Fruit fly (Drosophila melanogaster) whole organism, wandering third instar larva: ENCODE results near the gene NaPi-III.

Source experiments
- Dfd ChIP-seq: fragments of >200 bp; optimal IDR thresholded peaks from 2 replicates; lab custom pipeline; 2017; ENCODE audit warnings: missing biosample characterization, missing genetic modification characterization
- Hr83 ChIP-seq: fragments of 200-300 bp; sonication (Bioruptor generic); optimal IDR thresholded peaks from 2 replicates; lab custom pipeline; 2016; ENCODE audit warnings: missing biosample characterization, mild to moderate bottlenecking, missing genetic modification characterization, moderate library complexity; ENCODE audit not compliant: poor library complexity, severe bottlenecking
- Jra ChIP-seq: sonication (Bioruptor generic); optimal IDR thresholded peaks from 2 replicates; lab custom pipeline; 2016; ENCODE audit warnings: missing biosample characterization, missing genetic modification characterization
- N ChIP-seq: fragments of >200 bp; optimal IDR thresholded peaks from 2 replicates; lab custom pipeline; 2018; ENCODE audit warnings: missing biosample characterization, missing external identifiers, missing genetic modification characterization
- OdsH ChIP-seq: fragments of 200-800 bp; sonication (Bioruptor generic); optimal IDR thresholded peaks from 2 replicates; lab custom pipeline; 2016; ENCODE audit warnings: missing biosample characterization, mild to moderate bottlenecking, missing genetic modification characterization
- Rel ChIP-seq, 2 experiments: fragments of 200-800 bp; sonication (Bioruptor generic) in 1 of 2; optimal IDR thresholded peaks; 2 replicates in 1 of 2; 3 replicates in 1 of 2; lab custom pipeline; 2016 to 2019; ENCODE audit warnings: mild to moderate bottlenecking in 2 of 2, missing biosample characterization in 2 of 2, missing genetic modification characterization in 2 of 2, moderate library complexity in 1 of 2
- br ChIP-seq: fragments of 200-800 bp; sonication (Bioruptor generic); optimal IDR thresholded peaks from 2 replicates; lab custom pipeline; 2016; ENCODE audit warnings: missing biosample characterization, missing genetic modification characterization
- dl ChIP-seq, 2 experiments: fragments of 175-275, 200-275 bp in 1 of 2; fragments of 200-275 bp in 1 of 2; sonication (Bioruptor generic); optimal IDR thresholded peaks; lab custom pipeline; 2018; ENCODE audit warnings: mild to moderate bottlenecking in 2 of 2, missing biosample characterization in 2 of 2, missing genetic modification characterization in 2 of 2, moderate library complexity in 2 of 2; ENCODE audit not compliant: partially characterized antibody in 2 of 2, insufficient read depth in 1 of 2
- fru ChIP-seq: fragments of 200-800 bp; sonication (Bioruptor generic); optimal IDR thresholded peaks from 3 replicates; lab custom pipeline; 2016; ENCODE audit warnings: missing biosample characterization, mild to moderate bottlenecking, missing genetic modification characterization
- h ChIP-seq: fragments of 200-800 bp; sonication (Bioruptor generic); optimal IDR thresholded peaks from 3 replicates; lab custom pipeline; 2016; ENCODE audit warnings: missing biosample characterization, mild to moderate bottlenecking, missing genetic modification characterization
- lola ChIP-seq: fragments of >200 bp; optimal IDR thresholded peaks from 2 replicates; lab custom pipeline; 2017; ENCODE audit warnings: missing biosample characterization, missing genetic modification characterization
- pan ChIP-seq: fragments of >200 bp; optimal IDR thresholded peaks from 2 replicates; lab custom pipeline; 2017
- psq ChIP-seq: fragments of 200-800 bp; sonication (Bioruptor generic); optimal IDR thresholded peaks from 3 replicates; lab custom pipeline; 2017; ENCODE audit warnings: missing biosample characterization, mild to moderate bottlenecking, missing genetic modification characterization, moderate library complexity

dm6 chr3L:11123088-11123487 lies at the start of gene NaPi-III, which contains the start of gene Ufd1:
- TF ChIP-seq Jra (GFP tag; lab: Kevin White, UChicago) = peak; percentile 51
- no peak for TF ChIP-seq Rel (GFP tag; optimal IDR thresholded peaks at IDR 0.05; lab: Kevin White, UChicago)
- peak; percentile 59 for TF ChIP-seq Rel (tag; optimal IDR thresholded peaks at IDR 0.05; lab: Kevin White, UChicago)
- no peak for TF ChIP-seq psq (GFP tag; lab: Kevin White, UChicago)
- TF ChIP-seq Hr83 (GFP tag; lab: Kevin White, UChicago) = peak; percentile 62
- TF ChIP-seq br (GFP tag; lab: Kevin White, UChicago) = no peak
- no peak for TF ChIP-seq N
- no peak for TF ChIP-seq lola (GFP tag; lab: Kevin White, UChicago)
- TF ChIP-seq fru (GFP tag; lab: Kevin White, UChicago) = no peak
- TF ChIP-seq h (GFP tag; lab: Kevin White, UChicago) = peak; percentile 43
- TF ChIP-seq Dfd (GFP tag; lab: Kevin White, UChicago) = no peak
- TF ChIP-seq pan = no peak
- TF ChIP-seq dl (GFP tag; optimal IDR thresholded peaks at IDR 0.05; lab: Kevin White, UChicago; ENCODE audit: insufficient read depth in 1 of 2, partially characterized antibody in 2 of 2) = no peak
- TF ChIP-seq OdsH (GFP tag; lab: Kevin White, UChicago) = no peak
